Fruit fly (Drosophila melanogaster) ovary, adult (tissue): ENCODE data around the gene deltaCOP.

ENCODE experiments used
- CG17801 ChIP-seq: fragments of 200-800 bp; optimal IDR thresholded peaks from 2 replicates; lab custom pipeline; 2019; ENCODE audit warnings: missing biosample characterization, mild to moderate bottlenecking, missing genetic modification characterization, moderate library complexity; ENCODE audit not compliant: partially characterized antibody

Gene deltaCOP

dm6 chrX:1861620-1862184 is at the start of gene deltaCOP:
Gene deltaCOP (minus strand): TSS chrX:1861790.
- TF ChIP-seq CG17801 (GFP tag; lab: Kevin White, UChicago), result peak; percentile 82

dm6 chrX:1909533-1909932 is 47.9 kb upstream of the deltaCOP start:
- TF ChIP-seq CG17801 (GFP tag; lab: Kevin White, UChicago), result no peak

- peak; percentile 63 for TF ChIP-seq CG17801 (GFP tag; lab: Kevin White, UChicago)
These were observed 47.2 kb upstream of the deltaCOP start, which contains the start of the genes Edem1 and Rbcn-3B for dm6 chrX:1908757-1909156. Gene Edem1 (minus strand): TSS chrX:1908827. Gene Rbcn-3B (plus strand): TSS chrX:1908920.

- TF ChIP-seq CG17801 (GFP tag; lab: Kevin White, UChicago), result peak; percentile 39
These were observed 46.2 kb upstream of the deltaCOP start, which contains the start of gene mip130 for dm6 chrX:1907727-1908264. Gene mip130 (plus strand): TSS chrX:1908239.

- no peak for TF ChIP-seq CG17801 (GFP tag; lab: Kevin White, UChicago)
These were observed 42.4 kb upstream of the deltaCOP start for dm6 chrX:1903968-1904367.

- no peak for TF ChIP-seq CG17801 (GFP tag; lab: Kevin White, UChicago)
These were observed 41.5 kb upstream of the deltaCOP start, which contains the start of gene CG32801 for dm6 chrX:1903077-1903476. Gene CG32801 (minus strand): TSS chrX:1903177.

dm6 chrX:1901605-1902136 is 40.1 kb upstream of the deltaCOP start, which contains the start of gene Ldaf1:
Gene Ldaf1 (minus strand): TSS chrX:1901911.
- TF ChIP-seq CG17801 (GFP tag; lab: Kevin White, UChicago), result no peak

- no peak for TF ChIP-seq CG17801 (GFP tag; lab: Kevin White, UChicago)
These were observed 38.7 kb upstream of the deltaCOP start, which contains the start of gene arm for dm6 chrX:1900123-1900818. Gene arm (minus strand): TSS chrX:1900646.

- no peak for TF ChIP-seq CG17801 (GFP tag; lab: Kevin White, UChicago)
These were observed 38.0 kb upstream of the deltaCOP start for dm6 chrX:1899445-1900085.

- no peak for TF ChIP-seq CG17801 (GFP tag; lab: Kevin White, UChicago)
These were observed 35.8 kb upstream of the deltaCOP start for dm6 chrX:1897384-1897783.

- no peak for TF ChIP-seq CG17801 (GFP tag; lab: Kevin White, UChicago)
These were observed 31.9 kb upstream of the deltaCOP start for dm6 chrX:1893532-1893931.

dm6 chrX:1889926-1890325 is 28.3 kb upstream of the deltaCOP start, which contains the start of the genes trr and mRpL16:
Gene trr (minus strand): TSS chrX:1889950.
Gene mRpL16 (plus strand): TSS chrX:1890256.
- TF ChIP-seq CG17801 (GFP tag; lab: Kevin White, UChicago), result peak; percentile 83

- TF ChIP-seq CG17801 (GFP tag; lab: Kevin White, UChicago), result no peak
These were observed 19.2 kb upstream of the deltaCOP start for dm6 chrX:1880779-1881178.

dm6 chrX:1880139-1880556 is 18.6 kb upstream of the deltaCOP start, which contains the start of gene Coa8:
Gene Coa8 (plus strand): TSS chrX:1880282.
- TF ChIP-seq CG17801 (GFP tag; lab: Kevin White, UChicago), result peak; percentile 57
